Worm (Caenorhabditis elegans) whole organism, L1 larva: ENCODE measurements around the gene K10B3.5.

Experiments used
- C04F5.9 ChIP-seq: sonication (generic microtip); optimal IDR thresholded peaks from 2 replicates; lab custom pipeline; 2016; ENCODE audit warnings: missing genetic modification characterization, missing compliant biosample characterization
- C34B4.2 ChIP-seq: sonication (generic microtip); optimal IDR thresholded peaks from 2 replicates; lab custom pipeline; 2017; ENCODE audit warnings: mild to moderate bottlenecking, missing genetic modification characterization, missing compliant biosample characterization
- Y116A8C.19 ChIP-seq: sonication (generic microtip); optimal IDR thresholded peaks from 2 replicates; lab custom pipeline; 2016; ENCODE audit warnings: missing compliant biosample characterization, missing genetic modification characterization, borderline replicate concordance
- alr-1 ChIP-seq: fragments of 200-800 bp; sonication (Bioruptor generic); optimal IDR thresholded peaks from 2 replicates; lab custom pipeline; 2018; ENCODE audit warnings: borderline replicate concordance, mild to moderate bottlenecking, missing genetic modification characterization, missing compliant biosample characterization
- ama-1 ChIP-seq: fragments of 150-350 bp; optimal IDR thresholded peaks from 2 replicates; lab custom pipeline; 2014
- blmp-1 ChIP-seq: fragments of 150-350 bp; optimal IDR thresholded peaks from 2 replicates; lab custom pipeline; 2014; ENCODE audit warnings: missing biosample characterization, missing genetic modification characterization
- ceh-63 ChIP-seq: fragments of 200-800 bp; sonication (Bioruptor generic); optimal IDR thresholded peaks from 2 replicates; lab custom pipeline; 2018; ENCODE audit warnings: mild to moderate bottlenecking, missing genetic modification characterization, missing compliant biosample characterization
- ceh-82 ChIP-seq, 3 experiments: fragments of 150-350 bp in 1 of 3; sonication (generic microtip) in 2 of 3; optimal IDR thresholded peaks; 2 replicates each; lab custom pipeline; 2014 to 2017; ENCODE audit warnings: missing biosample characterization in 3 of 3, missing genetic modification characterization in 3 of 3
- ceh-88 ChIP-seq: fragments of 200-800 bp; sonication (Bioruptor generic); IDR thresholded peaks from 2 replicates; pipeline ENCODE4 v1.3.6; 2022; ENCODE audit warnings: missing genetic modification characterization, missing compliant biosample characterization
- ces-1 ChIP-seq: fragments of 150-350 bp; optimal IDR thresholded peaks from 2 replicates; lab custom pipeline; 2014; ENCODE audit warnings: missing biosample characterization, missing genetic modification reagents, missing genetic modification characterization
- dpl-1 ChIP-seq, 3 experiments: fragments of 150-350 bp in 2 of 3; sonication (generic microtip) in 1 of 3; optimal IDR thresholded peaks; 2 replicates each; lab custom pipeline; 2014 to 2017; ENCODE audit warnings: missing biosample characterization in 3 of 3, missing genetic modification characterization in 3 of 3, missing genetic modification reagents in 3 of 3
- efl-1 ChIP-seq, 4 experiments: fragments of 150-350 bp; optimal IDR thresholded peaks in 3 of 4; peaks in 1 of 4; 1 replicate in 1 of 4; 2 replicates in 3 of 4; lab custom pipeline; 2014; ENCODE audit warnings: missing biosample characterization in 2 of 4, missing genetic modification characterization in 2 of 4, missing genetic modification reagents in 2 of 4
- egl-13 ChIP-seq: sonication (generic microtip); optimal IDR thresholded peaks from 2 replicates; lab custom pipeline; 2016; ENCODE audit warnings: missing genotype, missing genetic modification reagents, missing genetic modification characterization, missing compliant biosample characterization
- egl-27 ChIP-seq, 2 experiments: fragments of 150-350 bp in 1 of 2; sonication (generic microtip); optimal IDR thresholded peaks; 3 replicates each; lab custom pipeline; 2017 to 2018; ENCODE audit warnings: missing biosample characterization in 2 of 2, missing genetic modification characterization in 2 of 2, missing genetic modification reagents in 2 of 2
- elt-3 ChIP-seq, 6 experiments: fragments of 150-350 bp in 1 of 6; sonication (generic microtip); optimal IDR thresholded peaks; 2 replicates each; lab custom pipeline; 2017 to 2018; ENCODE audit warnings: missing biosample characterization in 6 of 6, missing genetic modification characterization in 6 of 6, inconsistent platforms in 1 of 6
- ets-5 ChIP-seq: fragments of 200-800 bp; sonication (Bioruptor generic); IDR thresholded peaks from 2 replicates; pipeline ENCODE4 v1.3.6; 2022; ENCODE audit warnings: missing genetic modification characterization, missing compliant biosample characterization
- fkh-8 ChIP-seq: sonication (generic microtip); optimal IDR thresholded peaks from 2 replicates; lab custom pipeline; 2016; ENCODE audit warnings: mild to moderate bottlenecking, missing genetic modification characterization, missing compliant biosample characterization
- fos-1 ChIP-seq: fragments of 150-350 bp; optimal IDR thresholded peaks from 2 replicates; lab custom pipeline; 2014; ENCODE audit warnings: missing biosample characterization, missing genetic modification characterization
- jun-1 ChIP-seq: fragments of 150-350 bp; optimal IDR thresholded peaks from 2 replicates; lab custom pipeline; 2014; ENCODE audit warnings: missing biosample characterization, missing genetic modification reagents, missing genetic modification characterization
- lin-13 ChIP-seq: fragments of 150-350 bp; optimal IDR thresholded peaks from 2 replicates; lab custom pipeline; 2014; ENCODE audit warnings: missing biosample characterization, missing genetic modification reagents, missing genetic modification characterization
- lin-35 ChIP-seq, 2 experiments: fragments of 150-350 bp; optimal IDR thresholded peaks; 2 replicates each; lab custom pipeline; 2014; ENCODE audit warnings: missing biosample characterization in 2 of 2, missing genetic modification characterization in 2 of 2, missing genetic modification reagents in 2 of 2
- lin-39 ChIP-seq: fragments of 150-350 bp; optimal IDR thresholded peaks from 2 replicates; lab custom pipeline; 2014; ENCODE audit warnings: missing biosample characterization, missing genetic modification reagents, missing genetic modification characterization
- lir-3 ChIP-seq: sonication (generic microtip); optimal IDR thresholded peaks from 2 replicates; lab custom pipeline; 2016; ENCODE audit warnings: mild to moderate bottlenecking, missing genetic modification characterization, moderate library complexity, missing compliant biosample characterization; ENCODE audit not compliant: poor library complexity
- mab-9 ChIP-seq: fragments of 200-800 bp; sonication (Bioruptor generic); IDR thresholded peaks from 2 replicates; pipeline ENCODE4 v1.3.6; 2022; ENCODE audit warnings: missing genetic modification reagents, missing genetic modification characterization, missing compliant biosample characterization
- mdl-1 ChIP-seq, 2 experiments: fragments of 150-350 bp; optimal IDR thresholded peaks; 2 replicates each; lab custom pipeline; 2014 to 2017; ENCODE audit warnings: missing biosample characterization in 2 of 2, missing genetic modification characterization in 2 of 2, inconsistent platforms in 1 of 2
- mef-2 ChIP-seq: fragments of 150-350 bp; optimal IDR thresholded peaks from 2 replicates; lab custom pipeline; 2014; ENCODE audit warnings: missing biosample characterization, missing genetic modification characterization
- mep-1 ChIP-seq: fragments of 150-350 bp; optimal IDR thresholded peaks from 2 replicates; lab custom pipeline; 2014; ENCODE audit warnings: missing biosample characterization, missing genetic modification characterization
- nhr-11 ChIP-seq: fragments of 150-350 bp; optimal IDR thresholded peaks from 2 replicates; lab custom pipeline; 2014; ENCODE audit warnings: missing biosample characterization, missing genetic modification characterization
- nhr-19 ChIP-seq: fragments of 200-800 bp; sonication (Bioruptor generic); conservative IDR thresholded peaks from 2 replicates; pipeline ENCODE4 v1.3.6; 2022; ENCODE audit warnings: missing genetic modification characterization, missing compliant biosample characterization
- nhr-20 ChIP-seq: sonication (generic microtip); optimal IDR thresholded peaks from 2 replicates; lab custom pipeline; 2016; ENCODE audit warnings: mild to moderate bottlenecking, missing genetic modification characterization, missing compliant biosample characterization
- nhr-237 ChIP-seq: fragments of 150-350 bp; optimal IDR thresholded peaks from 2 replicates; lab custom pipeline; 2014; ENCODE audit warnings: missing biosample characterization, missing genetic modification characterization
- nhr-28 ChIP-seq: fragments of 150-350 bp; optimal IDR thresholded peaks from 2 replicates; lab custom pipeline; 2014; ENCODE audit warnings: missing biosample characterization, missing genetic modification characterization
- nhr-47 ChIP-seq: sonication (generic microtip); optimal IDR thresholded peaks from 2 replicates; lab custom pipeline; 2016; ENCODE audit warnings: mild to moderate bottlenecking, missing genetic modification characterization, moderate library complexity, missing compliant biosample characterization
- nhr-76 ChIP-seq: sonication (generic microtip); optimal IDR thresholded peaks from 2 replicates; lab custom pipeline; 2017; ENCODE audit warnings: missing biosample characterization, missing genetic modification characterization
- nhr-85 ChIP-seq: sonication (generic microtip); peaks from one replicate; lab custom pipeline; 2016; ENCODE audit warnings: missing genetic modification characterization, inconsistent platforms, missing compliant biosample characterization
- pag-3 ChIP-seq: sonication (generic microtip); optimal IDR thresholded peaks from 2 replicates; lab custom pipeline; 2017; ENCODE audit warnings: missing genetic modification characterization, mild to moderate bottlenecking, missing compliant biosample characterization, antibody characterized with exemption, borderline replicate concordance; ENCODE audit not compliant: insufficient read depth
- pax-3 ChIP-seq: fragments of 200-800 bp; sonication (Bioruptor generic); optimal IDR thresholded peaks from 2 replicates; lab custom pipeline; 2018; ENCODE audit warnings: mild to moderate bottlenecking, missing genetic modification characterization, moderate library complexity, missing compliant biosample characterization
- pqm-1 ChIP-seq: sonication (generic microtip); optimal IDR thresholded peaks from 3 replicates; lab custom pipeline; 2017; ENCODE audit warnings: missing biosample characterization, missing genetic modification characterization
- rnt-1 ChIP-seq: sonication (generic microtip); optimal IDR thresholded peaks from 2 replicates; lab custom pipeline; 2016; ENCODE audit warnings: mild to moderate bottlenecking, missing genetic modification characterization, moderate library complexity, missing compliant biosample characterization
- skn-1 ChIP-seq: fragments of 150-350 bp; optimal IDR thresholded peaks from 2 replicates; lab custom pipeline; 2014; ENCODE audit warnings: missing biosample characterization, missing genetic modification characterization
- snpc-4 ChIP-seq: fragments of 150-350 bp; optimal IDR thresholded peaks from 2 replicates; lab custom pipeline; 2014; ENCODE audit warnings: missing biosample characterization, missing genetic modification characterization
- snu-23 ChIP-seq: sonication (generic microtip); optimal IDR thresholded peaks from 2 replicates; lab custom pipeline; 2016; ENCODE audit warnings: missing genetic modification characterization, missing compliant biosample characterization
- swsn-7 ChIP-seq: sonication (generic microtip); optimal IDR thresholded peaks from 2 replicates; lab custom pipeline; 2016; ENCODE audit warnings: missing genetic modification characterization, missing compliant biosample characterization
- tbx-2 ChIP-seq: sonication (generic microtip); optimal IDR thresholded peaks from 2 replicates; lab custom pipeline; 2016; ENCODE audit warnings: missing genetic modification characterization, missing compliant biosample characterization
- unc-130 ChIP-seq: fragments of 150-350 bp; optimal IDR thresholded peaks from 2 replicates; lab custom pipeline; 2017; ENCODE audit warnings: missing biosample characterization, missing genetic modification characterization, inconsistent platforms
- unc-30 ChIP-seq: sonication (generic microtip); optimal IDR thresholded peaks from 2 replicates; lab custom pipeline; 2017; ENCODE audit warnings: missing biosample characterization, missing genetic modification characterization
- unc-86 ChIP-seq: sonication (generic microtip); optimal IDR thresholded peaks from 2 replicates; lab custom pipeline; 2016; ENCODE audit warnings: missing genetic modification characterization, missing compliant biosample characterization
- unc-98 ChIP-seq: fragments of 200-800 bp; sonication (Bioruptor generic); IDR thresholded peaks from 2 replicates; pipeline ENCODE4 v1.3.6; 2022; ENCODE audit warnings: missing genetic modification characterization, missing compliant biosample characterization
- vab-15 ChIP-seq: sonication (generic microtip); optimal IDR thresholded peaks from 2 replicates; lab custom pipeline; 2017; ENCODE audit warnings: missing genotype, mild to moderate bottlenecking, missing genetic modification characterization, missing compliant biosample characterization
- xbp-1 ChIP-seq: sonication (generic microtip); optimal IDR thresholded peaks from 2 replicates; lab custom pipeline; 2016; ENCODE audit warnings: missing genetic modification characterization, missing compliant biosample characterization
- zip-4 ChIP-seq: fragments of 200-800 bp; sonication (Bioruptor generic); optimal IDR thresholded peaks from 2 replicates; lab custom pipeline; 2018; ENCODE audit warnings: mild to moderate bottlenecking, missing genetic modification characterization, moderate library complexity, missing compliant biosample characterization
- ztf-11 ChIP-seq, 2 experiments: sonication (generic microtip); optimal IDR thresholded peaks; 2 replicates each; lab custom pipeline; 2016 to 2017; ENCODE audit warnings: missing genetic modification characterization in 2 of 2, missing biosample characterization in 1 of 2, missing compliant biosample characterization in 1 of 2

Gene K10B3.5

DNA sequence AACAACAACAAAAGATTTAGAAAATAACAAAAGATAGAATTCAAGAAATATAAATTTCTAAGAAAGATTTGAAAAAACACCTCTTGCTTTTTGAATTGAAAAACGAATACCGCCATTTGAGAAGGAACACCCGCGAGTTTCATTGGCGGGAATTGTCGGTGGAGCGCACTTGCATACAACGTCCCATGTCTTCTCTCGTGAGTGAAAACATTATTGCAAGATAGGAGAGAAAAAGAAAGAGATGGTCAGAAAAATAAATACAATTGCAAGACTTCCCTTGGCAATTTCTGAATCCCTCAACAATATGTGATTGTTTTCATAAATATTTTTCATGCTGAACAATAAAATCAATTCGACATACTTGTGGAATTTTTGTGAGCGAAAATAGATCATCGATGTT lies at the start of gene K10B3.5:
K10B3.5 (minus strand) TSS at position 343 of the 400 bp plus-strand sequence.
- TF ChIP-seq pqm-1 (tag; lab: Kevin White, UChicago) (no peak), snpc-4 (tag; lab: Kevin White, UChicago) (peak; percentile 43), ceh-88 (GFP tag; lab: Robert Waterston, UW) (no peak), pax-3 (tag; lab: Kevin White, UChicago) (no peak), fos-1 (tag; lab: Kevin White, UChicago) (peak; percentile 41), ama-1 (lab: Kevin White, UChicago) (peak; percentile 29), lir-3 (tag; lab: Kevin White, UChicago) (peak; percentile 36), Y116A8C.19 (tag; lab: Kevin White, UChicago) (no peak), lin-35 (GFP tag; optimal IDR thresholded peaks at IDR 0.05; lab: Kevin White, UChicago) (peak; percentile 70 to 91), mab-9 (GFP tag; lab: Robert Waterston, UW) (no peak), skn-1 (tag; lab: Kevin White, UChicago) (peak; percentile 48), fkh-8 (tag; lab: Kevin White, UChicago) (peak; percentile 17), nhr-47 (peak; percentile 67), unc-98 (GFP tag; lab: Robert Waterston, UW) (no peak), mep-1 (tag; lab: Kevin White, UChicago) (peak; percentile 82), egl-13 (tag; lab: Kevin White, UChicago) (peak; percentile 5), pag-3 (tag; lab: Kevin White, UChicago) (peak; percentile 60), efl-1 (optimal IDR thresholded peaks at IDR 0.05; lab: Kevin White, UChicago) (peak; percentile 63 to 86), efl-1 (GFP tag; optimal IDR thresholded peaks at IDR 0.05 in 1 of 2; lab: Kevin White, UChicago) (peak; percentile 76 to 94), lin-13 (GFP tag; lab: Kevin White, UChicago) (peak; percentile 69), nhr-11 (tag; lab: Kevin White, UChicago) (no peak), ets-5 (GFP tag; lab: Robert Waterston, UW) (no peak), swsn-7 (tag; lab: Kevin White, UChicago) (peak; percentile 65), snu-23 (GFP tag; lab: Kevin White, UChicago) (peak; percentile 71), C04F5.9 (no peak), lin-39 (tag; lab: Kevin White, UChicago) (peak; percentile 24), C34B4.2 (no peak), dpl-1 (GFP tag; optimal IDR thresholded peaks at IDR 0.05; lab: Kevin White, UChicago) (peak; percentile 78 to 88 (median 82)), ces-1 (no peak), xbp-1 (tag; lab: Kevin White, UChicago) (peak; percentile 56), mdl-1 (tag; optimal IDR thresholded peaks at IDR 0.05; lab: Kevin White, UChicago) (peak in 1 of 2 experiments; percentile 58), nhr-28 (tag; lab: Kevin White, UChicago) (no peak), tbx-2 (peak; percentile 72), ztf-11 (tag; optimal IDR thresholded peaks at IDR 0.05; lab: Kevin White, UChicago) (peak in 1 of 2 experiments; percentile 11), blmp-1 (peak; percentile 82), unc-30 (tag; lab: Kevin White, UChicago) (no peak), egl-27 (tag; optimal IDR thresholded peaks at IDR 0.05; lab: Kevin White, UChicago) (no peak), nhr-20 (peak; percentile 71), mef-2 (tag; lab: Kevin White, UChicago) (peak; percentile 1), ceh-63 (GFP tag; lab: Kevin White, UChicago) (no peak), zip-4 (GFP tag; lab: Kevin White, UChicago) (no peak), alr-1 (tag; lab: Kevin White, UChicago) (no peak), ceh-82 (tag; optimal IDR thresholded peaks at IDR 0.05; lab: Kevin White, UChicago) (peak in 2 of 3 experiments; percentile 25 to 52), nhr-76 (tag; lab: Kevin White, UChicago) (no peak), vab-15 (tag; lab: Kevin White, UChicago) (no peak), nhr-237 (tag; lab: Kevin White, UChicago) (no peak), nhr-19 (GFP tag; lab: Robert Waterston, UW) (peak; percentile 50), unc-86 (tag; lab: Kevin White, UChicago) (peak; percentile 25), elt-3 (tag; optimal IDR thresholded peaks at IDR 0.05; lab: Kevin White, UChicago) (peak in 1 of 6 experiments; percentile 28), jun-1 (tag; lab: Kevin White, UChicago) (peak; percentile 25), nhr-85 (peak; percentile 85), unc-130 (tag; lab: Kevin White, UChicago) (peak; percentile 43), rnt-1 (peak; percentile 79)
